Fruit fly (Drosophila melanogaster) Kc167 (cell line): ENCODE data around the gene CG15882.

ENCODE experiments used
- Myc ChIP-seq: fragments of >200 bp; optimal IDR thresholded peaks from 2 replicates; lab custom pipeline; 2017; ENCODE audit warnings: missing external identifiers
- psq ChIP-seq: fragments of >200 bp; optimal IDR thresholded peaks from 2 replicates; lab custom pipeline; 2017; ENCODE audit warnings: missing external identifiers

dm6 chrX:19152570-19153287 is 28.5 kb upstream of the CG15882 start:
- no peak for TF ChIP-seq psq
- TF ChIP-seq Myc (lab: Kevin White, UChicago): no peak
